Worm (Caenorhabditis elegans): ENCODE results near the gene his-7.
"Not testable (repeated sequence)": the region's sequence is repeated elsewhere in the genome, so short reads cannot be mapped to it uniquely, and the experiment has no call there.

The his-7 gene

DNA sequence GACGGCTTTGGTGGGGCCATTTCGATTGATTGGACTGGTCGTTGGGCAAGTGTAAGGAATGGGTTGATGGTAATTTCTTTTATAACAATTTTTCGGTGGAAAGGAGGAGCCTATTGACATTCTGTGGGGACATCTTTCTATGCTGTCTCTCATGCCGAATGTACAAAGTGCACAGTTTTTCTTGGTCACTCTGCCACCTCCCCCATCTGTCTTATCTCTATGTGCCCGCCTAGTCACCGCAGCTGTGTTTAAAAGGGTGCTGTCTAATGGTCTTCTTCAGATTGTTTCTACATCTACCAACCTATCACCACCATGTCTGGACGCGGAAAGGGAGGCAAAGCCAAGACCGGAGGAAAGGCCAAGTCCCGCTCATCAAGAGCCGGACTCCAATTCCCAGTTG lies at the start of gene his-7, which contains the start of gene his-8:
Gene his-7 (plus strand): TSS at position 313 of the 400 bp plus-strand sequence.
Gene his-8 (minus strand): TSS at position 20 of the 400 bp plus-strand sequence.
- not testable (repeated sequence) for TF ChIP-seq ces-1 (GFP tag; optimal IDR thresholded peaks at IDR 0.05); snpc-4 (tag; optimal IDR thresholded peaks at IDR 0.05); lin-32 (GFP tag; optimal IDR thresholded peaks at IDR 0.05)

DNA sequence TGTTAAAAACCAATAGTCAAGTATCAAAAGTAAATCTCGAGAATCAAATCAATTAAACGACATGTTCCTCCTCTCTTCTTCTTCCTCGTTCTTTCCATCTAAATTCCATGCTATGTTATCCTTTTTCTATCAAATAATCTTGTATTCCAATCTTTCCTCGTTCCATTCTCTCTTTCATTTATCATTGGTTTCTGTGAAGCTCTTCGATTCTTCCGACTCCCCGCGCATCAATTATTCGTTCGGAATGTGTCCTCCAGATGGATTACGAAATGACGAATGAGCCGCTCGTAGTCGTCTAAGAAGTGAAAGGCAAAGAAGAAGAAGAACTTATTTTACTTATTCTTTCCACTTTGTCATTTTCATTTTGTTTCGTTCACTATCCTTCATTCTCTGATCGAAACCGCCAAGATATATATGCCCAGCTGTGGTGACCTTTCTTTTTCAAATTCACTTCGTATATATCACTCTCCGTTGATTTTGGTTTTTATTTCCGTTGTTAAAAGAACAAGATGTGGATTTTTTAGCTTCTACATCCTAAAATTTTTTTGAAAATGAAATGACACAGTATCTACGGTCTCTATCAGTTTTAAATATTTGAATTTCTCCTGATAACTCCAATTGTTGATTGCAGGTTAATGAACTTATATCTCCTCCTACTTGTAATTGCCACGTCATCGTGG lies 38.8 kb upstream of the his-7 start, which contains the start of gene pxn-1:
Gene pxn-1 (plus strand): TSS at position 630 of the 680 bp plus-strand sequence.
- no peak for TF ChIP-seq nhr-237 (tag; optimal IDR thresholded peaks at IDR 0.05)
- no peak for TF ChIP-seq sptf-1 (tag; optimal IDR thresholded peaks at IDR 0.05)
- no peak for TF ChIP-seq blmp-1 (tag; optimal IDR thresholded peaks at IDR 0.05)
- no peak for TF ChIP-seq tbx-8 (GFP tag; optimal IDR thresholded peaks at IDR 0.05)
- no peak for TF ChIP-seq drap-1 (GFP tag; optimal IDR thresholded peaks at IDR 0.05)

DNA sequence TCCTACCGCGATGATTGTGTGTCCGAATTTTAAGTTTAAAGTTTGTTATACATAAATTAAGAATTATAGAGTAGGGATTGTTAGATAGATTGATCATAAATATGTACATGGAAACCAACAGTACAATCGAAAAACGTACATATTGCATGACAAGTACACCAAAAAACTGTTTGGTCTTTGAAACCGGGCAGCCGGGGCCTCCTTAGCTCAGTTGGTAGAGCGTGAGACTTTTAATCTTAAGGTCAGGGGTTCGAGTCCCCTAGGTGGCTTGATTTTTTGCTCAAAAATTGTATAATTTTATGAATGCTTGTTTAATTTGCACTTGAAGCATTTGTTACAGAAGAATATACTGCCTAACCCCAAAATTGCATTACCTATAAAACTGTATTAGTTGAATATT lies 38.1 kb upstream of the his-7 start:
- no peak for TF ChIP-seq ceh-39 (tag; optimal IDR thresholded peaks at IDR 0.05)
- no peak for TF ChIP-seq mep-1 (tag; optimal IDR thresholded peaks at IDR 0.05)
- TF ChIP-seq pha-4 (tag; optimal IDR thresholded peaks at IDR 0.05): no peak
- TF ChIP-seq bed-3 (GFP tag; optimal IDR thresholded peaks at IDR 0.05): no peak
- TF ChIP-seq nhr-2 (tag; optimal IDR thresholded peaks at IDR 0.05): no peak
- no peak for TF ChIP-seq flh-1 (GFP tag; optimal IDR thresholded peaks at IDR 0.05)
- TF ChIP-seq cnd-1 (tag; optimal IDR thresholded peaks at IDR 0.05): no peak
- TF ChIP-seq nhr-237 (tag; optimal IDR thresholded peaks at IDR 0.05): no peak
- TF ChIP-seq elt-1 (tag; optimal IDR thresholded peaks at IDR 0.05; ENCODE audit: borderline replicate concordance, insufficient read depth): no peak
- TF ChIP-seq ceh-43 (GFP tag; optimal IDR thresholded peaks at IDR 0.05): no peak
- no peak for TF ChIP-seq nhr-76 (tag; optimal IDR thresholded peaks at IDR 0.05)
- TF ChIP-seq unc-39 (tag; optimal IDR thresholded peaks at IDR 0.05): no peak
- no peak for TF ChIP-seq hlh-1 (tag; optimal IDR thresholded peaks at IDR 0.05)
- no peak for TF ChIP-seq sptf-1 (tag; optimal IDR thresholded peaks at IDR 0.05)

DNA sequence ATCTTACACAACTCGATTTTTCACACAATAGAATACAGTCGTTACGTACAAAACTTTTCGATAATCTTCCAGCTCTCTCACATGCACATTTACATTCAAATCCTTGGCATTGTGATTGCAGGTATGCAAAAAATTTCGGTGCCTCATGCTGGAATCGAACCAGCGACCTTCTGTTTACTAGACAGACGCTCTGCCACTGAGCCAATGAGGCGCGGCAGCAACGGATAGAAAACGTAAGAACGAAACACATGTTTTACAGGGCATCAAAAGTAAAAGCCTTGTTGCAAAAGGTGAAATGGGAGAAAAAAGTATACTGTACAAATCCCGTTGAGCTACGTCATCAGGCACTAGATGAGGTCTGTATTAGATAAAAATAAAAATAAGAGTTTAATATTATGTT lies 37.2 kb upstream of the his-7 start:
- TF ChIP-seq tbx-8 (GFP tag; optimal IDR thresholded peaks at IDR 0.05) (no peak), lin-32 (GFP tag; optimal IDR thresholded peaks at IDR 0.05) (no peak), ceh-39 (tag; optimal IDR thresholded peaks at IDR 0.05) (no peak), drap-1 (GFP tag; optimal IDR thresholded peaks at IDR 0.05) (no peak), snpc-4 (tag; optimal IDR thresholded peaks at IDR 0.05) (no peak), unc-120 (tag; optimal IDR thresholded peaks at IDR 0.05; ENCODE audit: poor library complexity, severe bottlenecking) (no peak), mab-5 (tag; optimal IDR thresholded peaks at IDR 0.05) (no peak), nhr-12 (tag; optimal IDR thresholded peaks at IDR 0.05) (no peak), sptf-1 (tag; optimal IDR thresholded peaks at IDR 0.05) (no peak), lsy-2 (tag; optimal IDR thresholded peaks at IDR 0.05) (no peak), ham-2 (GFP tag; optimal IDR thresholded peaks at IDR 0.05) (no peak), elt-3 (tag; optimal IDR thresholded peaks at IDR 0.05) (no peak), pha-4 (tag; optimal IDR thresholded peaks at IDR 0.05) (no peak), M03D4.4 (tag; optimal IDR thresholded peaks at IDR 0.05) (no peak), elt-1 (tag; optimal IDR thresholded peaks at IDR 0.05; ENCODE audit: borderline replicate concordance, insufficient read depth) (no peak), mls-2 (tag; optimal IDR thresholded peaks at IDR 0.05) (no peak)

DNA sequence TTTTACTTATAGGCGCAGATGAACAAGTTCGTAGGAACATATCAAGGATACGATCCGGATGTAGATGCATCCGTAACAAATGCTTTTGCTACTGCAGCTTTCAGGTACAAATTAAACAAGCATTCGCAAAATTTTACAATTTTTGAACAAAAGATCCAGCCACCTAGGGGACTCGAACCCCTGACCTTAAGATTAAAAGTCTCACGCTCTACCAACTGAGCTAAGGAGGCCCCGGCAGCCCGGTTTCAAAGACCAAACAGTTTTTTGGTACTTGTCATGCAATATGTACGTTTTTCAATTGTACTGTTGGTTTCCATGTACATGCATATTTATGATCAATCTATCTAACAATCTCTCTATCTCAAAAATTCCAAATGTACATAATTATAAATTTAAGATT lies 33.8 kb upstream of the his-7 start:
- TF ChIP-seq nhr-28 (tag; optimal IDR thresholded peaks at IDR 0.05) (no peak), elt-1 (tag; optimal IDR thresholded peaks at IDR 0.05; ENCODE audit: borderline replicate concordance, insufficient read depth) (no peak)

DNA sequence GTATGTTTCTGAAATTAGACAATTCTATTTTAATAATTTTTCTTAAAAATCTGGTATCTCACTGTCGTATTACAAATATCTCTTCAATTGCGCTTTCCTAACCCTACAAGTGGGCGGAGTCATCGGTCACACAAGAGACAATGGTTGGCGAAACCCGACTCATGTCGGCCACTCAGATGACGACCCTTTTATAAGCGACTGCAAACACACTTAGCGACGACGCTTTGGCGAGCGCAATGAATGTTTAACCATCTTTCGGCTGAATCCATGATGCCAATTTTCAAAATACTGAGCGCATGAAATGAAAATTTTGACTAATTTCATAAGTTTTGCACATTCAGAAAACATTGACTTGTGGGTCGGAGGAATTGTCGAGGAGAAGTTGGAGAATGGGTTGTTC lies 32.8 kb upstream of the his-7 start:
- TF ChIP-seq zip-8 (tag; optimal IDR thresholded peaks at IDR 0.05) (no peak), hlh-1 (tag; optimal IDR thresholded peaks at IDR 0.05) (peak; percentile 86), unc-39 (tag; optimal IDR thresholded peaks at IDR 0.05) (peak; percentile 98), unc-62 (GFP tag; optimal IDR thresholded peaks at IDR 0.05) (peak; percentile 89), ceh-43 (GFP tag; optimal IDR thresholded peaks at IDR 0.05) (peak; percentile 98), ceh-83 (GFP tag; optimal IDR thresholded peaks at IDR 0.05) (peak; percentile 99), mab-5 (tag; optimal IDR thresholded peaks at IDR 0.05) (peak; percentile 62), sptf-1 (tag; optimal IDR thresholded peaks at IDR 0.05) (peak; percentile 99), ceh-39 (tag; optimal IDR thresholded peaks at IDR 0.05) (peak; percentile 71), cnd-1 (tag; optimal IDR thresholded peaks at IDR 0.05) (peak; percentile 99), nhr-2 (tag; optimal IDR thresholded peaks at IDR 0.05) (no peak), unc-120 (tag; optimal IDR thresholded peaks at IDR 0.05; ENCODE audit: poor library complexity, severe bottlenecking) (peak; percentile 99), ham-2 (GFP tag; optimal IDR thresholded peaks at IDR 0.05) (peak; percentile 99), blmp-1 (tag; optimal IDR thresholded peaks at IDR 0.05) (no peak), sem-2 (GFP tag; optimal IDR thresholded peaks at IDR 0.05) (peak; percentile 96), mls-2 (tag; optimal IDR thresholded peaks at IDR 0.05) (peak; percentile 99), ztf-11 (tag; optimal IDR thresholded peaks at IDR 0.05) (peak; percentile 88), nhr-237 (tag; optimal IDR thresholded peaks at IDR 0.05) (peak; percentile 88), elt-1 (tag; optimal IDR thresholded peaks at IDR 0.05; ENCODE audit: borderline replicate concordance, insufficient read depth) (no peak), drap-1 (GFP tag; optimal IDR thresholded peaks at IDR 0.05) (peak; percentile 99), mep-1 (tag; optimal IDR thresholded peaks at IDR 0.05) (peak; percentile 88), lin-13 (tag; optimal IDR thresholded peaks at IDR 0.05) (peak; percentile 92), lin-32 (GFP tag; optimal IDR thresholded peaks at IDR 0.05) (peak; percentile 99), nhr-12 (tag; optimal IDR thresholded peaks at IDR 0.05) (peak; percentile 80), pha-4 (tag; optimal IDR thresholded peaks at IDR 0.05) (peak; percentile 94), M03D4.4 (tag; optimal IDR thresholded peaks at IDR 0.05) (peak; percentile 98), flh-1 (GFP tag; optimal IDR thresholded peaks at IDR 0.05) (peak; percentile 97), nhr-28 (tag; optimal IDR thresholded peaks at IDR 0.05) (peak; percentile 95)
